Fruit fly (Drosophila melanogaster): Measurements from ENCODE around the gene CG7573.

The CG7573 gene

DNA sequence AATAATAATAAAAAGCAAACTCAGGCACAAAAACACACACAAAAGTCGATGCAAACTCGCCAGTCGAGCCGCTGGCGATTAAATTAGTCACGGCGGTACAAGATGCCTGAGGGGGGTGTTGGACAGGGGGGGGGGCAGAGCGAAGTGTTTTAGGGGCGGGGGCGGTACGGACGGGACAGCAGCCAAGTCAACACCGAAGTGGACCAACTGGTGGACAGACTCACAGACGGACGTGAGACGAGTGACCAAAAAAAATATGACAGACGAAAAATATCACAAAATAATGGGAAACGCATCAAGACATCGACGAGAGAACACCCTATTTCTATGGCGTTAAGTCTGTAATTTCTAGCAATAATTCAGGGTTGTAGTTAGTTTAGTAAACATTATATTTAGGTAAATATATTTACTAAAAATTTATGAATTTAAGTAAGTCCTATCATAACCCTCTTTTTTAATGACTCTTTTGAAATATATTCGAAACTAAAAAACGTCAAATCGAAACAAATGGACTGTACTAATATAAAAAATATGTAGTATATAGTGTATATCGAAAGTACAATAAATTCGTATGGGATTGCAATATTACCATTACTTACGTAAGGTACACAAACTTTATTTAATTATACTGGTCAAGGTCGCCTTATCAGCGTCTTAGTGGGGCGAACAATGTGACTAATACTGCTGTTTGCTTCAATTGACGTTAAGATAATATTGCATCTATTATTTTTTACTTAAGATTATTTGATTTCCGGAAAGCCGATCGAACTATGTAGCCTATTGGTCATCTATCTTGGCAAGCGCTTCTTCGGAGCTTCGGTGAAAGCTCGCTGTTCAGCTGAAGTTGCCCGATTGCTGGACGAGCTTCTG lies 20.0 kb upstream of the CG7573 start:
- TF ChIP-seq Hnf4 (GFP tag; optimal IDR thresholded peaks at IDR 0.05) (no peak), Abd-B (GFP tag; optimal IDR thresholded peaks at IDR 0.05) (no peak), OdsH (GFP tag; optimal IDR thresholded peaks at IDR 0.05) (peak; percentile 2), Dfd (GFP tag; optimal IDR thresholded peaks at IDR 0.05) (no peak), rgr (GFP tag; optimal IDR thresholded peaks at IDR 0.05) (peak; percentile 23), Rel (GFP tag; optimal IDR thresholded peaks at IDR 0.05) (no peak), Rel (tag; optimal IDR thresholded peaks at IDR 0.05) (peak; percentile 14), dl (GFP tag; optimal IDR thresholded peaks at IDR 0.05; ENCODE audit: insufficient read depth in 1 of 2, partially characterized antibody in 2 of 2) (no peak), Vsx2 (GFP tag; optimal IDR thresholded peaks at IDR 0.05; ENCODE audit: partially characterized antibody) (no peak), Jra (GFP tag; optimal IDR thresholded peaks at IDR 0.05) (no peak), dsf (GFP tag; optimal IDR thresholded peaks at IDR 0.05; ENCODE audit: borderline replicate concordance) (no peak), HLH106 (tag; optimal IDR thresholded peaks at IDR 0.05) (peak; percentile 9), usp (GFP tag; optimal IDR thresholded peaks at IDR 0.05) (no peak), ey (GFP tag; optimal IDR thresholded peaks at IDR 0.05) (no peak), woc (GFP tag; optimal IDR thresholded peaks at IDR 0.05) (no peak), foxo (GFP tag; optimal IDR thresholded peaks at IDR 0.05) (peak in 1 of 2 experiments; percentile 13)

DNA sequence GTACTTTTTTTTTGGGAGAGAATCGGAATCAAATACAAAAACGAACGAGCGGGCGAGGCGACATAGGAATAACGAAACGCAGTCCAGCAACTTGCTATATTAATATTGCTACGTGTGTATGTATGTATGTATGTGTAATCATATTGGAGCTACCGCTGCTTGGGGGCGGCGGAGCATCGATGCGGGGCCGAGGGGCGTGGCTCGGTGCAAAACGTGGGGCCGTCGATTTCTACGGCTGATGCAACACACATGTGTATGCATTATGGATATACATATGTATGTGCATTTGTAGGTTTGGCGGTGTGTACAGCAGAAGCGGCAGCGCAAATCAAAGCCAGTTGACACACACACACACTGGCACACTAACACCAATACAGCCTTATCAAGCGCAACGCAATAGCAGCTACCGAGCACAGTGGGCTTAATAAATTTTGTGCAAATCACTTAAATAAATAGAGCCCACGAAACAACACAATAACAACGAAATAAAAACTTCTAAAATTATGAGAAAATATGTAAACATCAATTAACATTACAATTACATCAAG lies 19.3 kb upstream of the CG7573 start:
- TF ChIP-seq lola (GFP tag; optimal IDR thresholded peaks at IDR 0.05), result no peak
- no peak for TF ChIP-seq foxo (GFP tag; optimal IDR thresholded peaks at IDR 0.05)
- peak; percentile 7 for TF ChIP-seq rgr (GFP tag; optimal IDR thresholded peaks at IDR 0.05)
- TF ChIP-seq CG9705 (GFP tag; optimal IDR thresholded peaks at IDR 0.05), result no peak
- no peak for TF ChIP-seq Hr78 (GFP tag; optimal IDR thresholded peaks at IDR 0.05)
- no peak for TF ChIP-seq br (GFP tag; optimal IDR thresholded peaks at IDR 0.05)
- TF ChIP-seq Hnf4 (GFP tag; optimal IDR thresholded peaks at IDR 0.05), result no peak
- TF ChIP-seq dsf (GFP tag; optimal IDR thresholded peaks at IDR 0.05; ENCODE audit: borderline replicate concordance), result no peak
- no peak for TF ChIP-seq usp (GFP tag; optimal IDR thresholded peaks at IDR 0.05)
- TF ChIP-seq Jra (GFP tag; optimal IDR thresholded peaks at IDR 0.05), result no peak
- TF ChIP-seq sv (GFP tag; optimal IDR thresholded peaks at IDR 0.05), result no peak
- no peak for TF ChIP-seq pan (optimal IDR thresholded peaks at IDR 0.05)
- no peak for TF ChIP-seq tai (GFP tag; optimal IDR thresholded peaks at IDR 0.05)
- TF ChIP-seq CG32264 (GFP tag; optimal IDR thresholded peaks at IDR 0.05), result no peak
- no peak for TF ChIP-seq Mio (GFP tag; optimal IDR thresholded peaks at IDR 0.05)
- peak; percentile 35 for TF ChIP-seq Dif (GFP tag; optimal IDR thresholded peaks at IDR 0.05; ENCODE audit: partially characterized antibody)
- no peak for TF ChIP-seq N (GFP tag; optimal IDR thresholded peaks at IDR 0.05)
- no peak for TF ChIP-seq brk (GFP tag; optimal IDR thresholded peaks at IDR 0.05)
- no peak for TF ChIP-seq jim (GFP tag; optimal IDR thresholded peaks at IDR 0.05)
- TF ChIP-seq OdsH (GFP tag; optimal IDR thresholded peaks at IDR 0.05), result no peak
- TF ChIP-seq dmrt93B (GFP tag; optimal IDR thresholded peaks at IDR 0.05), result no peak
- TF ChIP-seq h (GFP tag; optimal IDR thresholded peaks at IDR 0.05), result peak; percentile 53
- peak; percentile 23 for TF ChIP-seq Vsx2 (GFP tag; optimal IDR thresholded peaks at IDR 0.05; ENCODE audit: partially characterized antibody)
- TF ChIP-seq psq (GFP tag; optimal IDR thresholded peaks at IDR 0.05), result peak; percentile 66
- no peak for TF ChIP-seq fru (GFP tag; optimal IDR thresholded peaks at IDR 0.05)
- TF ChIP-seq sage (GFP tag; optimal IDR thresholded peaks at IDR 0.05), result no peak
- TF ChIP-seq HLH106 (tag; optimal IDR thresholded peaks at IDR 0.05), result peak; percentile 30
- TF ChIP-seq ey (GFP tag; optimal IDR thresholded peaks at IDR 0.05), result no peak
- peak; percentile 26 for TF ChIP-seq woc (GFP tag; optimal IDR thresholded peaks at IDR 0.05)
- TF ChIP-seq CrebA (GFP tag; optimal IDR thresholded peaks at IDR 0.05; ENCODE audit: borderline replicate concordance), result peak; percentile 69
- TF ChIP-seq dl (GFP tag; optimal IDR thresholded peaks at IDR 0.05; ENCODE audit: insufficient read depth in 1 of 2, partially characterized antibody in 2 of 2), result peak in 1 of 2 experiments; percentile 58
- TF ChIP-seq Sp1 (GFP tag; optimal IDR thresholded peaks at IDR 0.05), result no peak
- no peak for TF ChIP-seq Abd-B (GFP tag; optimal IDR thresholded peaks at IDR 0.05)
- no peak for TF ChIP-seq GATAd (GFP tag; optimal IDR thresholded peaks at IDR 0.05)
- peak; percentile 55 for TF ChIP-seq Hr83 (GFP tag; optimal IDR thresholded peaks at IDR 0.05; ENCODE audit: poor library complexity, severe bottlenecking)
- no peak for TF ChIP-seq Myc (optimal IDR thresholded peaks at IDR 0.05)
- TF ChIP-seq Dfd (GFP tag; optimal IDR thresholded peaks at IDR 0.05), result no peak
- no peak for TF ChIP-seq Rel (GFP tag; optimal IDR thresholded peaks at IDR 0.05)
- peak; percentile 68 for TF ChIP-seq Rel (tag; optimal IDR thresholded peaks at IDR 0.05)
